Worm (Caenorhabditis elegans) whole organism, late embryonic: ENCODE data around the gene timm-17B.2.

Experiments used
- F13H6.1 ChIP-seq: sonication (generic microtip); optimal IDR thresholded peaks from 2 replicates; lab custom pipeline; 2016; ENCODE audit warnings: missing genetic modification characterization, missing compliant biosample characterization
- K02D7.2 ChIP-seq: sonication (generic microtip); optimal IDR thresholded peaks from 2 replicates; lab custom pipeline; 2017; ENCODE audit warnings: mild to moderate bottlenecking, missing genetic modification characterization, missing compliant biosample characterization
- K09A11.1 ChIP-seq: sonication (generic microtip); optimal IDR thresholded peaks from 2 replicates; lab custom pipeline; 2017; ENCODE audit warnings: antibody characterized with exemption, mild to moderate bottlenecking, missing genetic modification characterization, missing compliant biosample characterization; ENCODE audit not compliant: insufficient read depth
- T23F11.4 ChIP-seq: fragments of 200-800 bp; sonication (Bioruptor generic); optimal IDR thresholded peaks from 2 replicates; lab custom pipeline; 2018; ENCODE audit warnings: mild to moderate bottlenecking, missing genetic modification characterization, missing compliant biosample characterization
- Y22D7AL.16 ChIP-seq: sonication (generic microtip); optimal IDR thresholded peaks from 2 replicates; lab custom pipeline; 2016; ENCODE audit warnings: missing genetic modification characterization, missing compliant biosample characterization
- ahr-1 ChIP-seq: sonication (generic microtip); optimal IDR thresholded peaks from 2 replicates; lab custom pipeline; 2016; ENCODE audit warnings: missing genetic modification characterization, missing compliant biosample characterization
- ceh-14 ChIP-seq: sonication (generic microtip); optimal IDR thresholded peaks from 2 replicates; lab custom pipeline; 2016; ENCODE audit warnings: missing genotype, missing genetic modification characterization, missing compliant biosample characterization
- ceh-2 ChIP-seq: sonication (generic microtip); optimal IDR thresholded peaks from 2 replicates; lab custom pipeline; 2016; ENCODE audit warnings: missing genotype, missing genetic modification characterization, missing compliant biosample characterization
- ceh-30 ChIP-seq: fragments of 150-350 bp; optimal IDR thresholded peaks from 2 replicates; lab custom pipeline; 2014; ENCODE audit warnings: missing biosample characterization, missing genetic modification characterization
- che-1 ChIP-seq: sonication (generic microtip); optimal IDR thresholded peaks from 2 replicates; lab custom pipeline; 2016; ENCODE audit warnings: mild to moderate bottlenecking, missing genetic modification characterization, missing compliant biosample characterization
- dmd-4 ChIP-seq: sonication (generic microtip); optimal IDR thresholded peaks from 2 replicates; lab custom pipeline; 2016; ENCODE audit warnings: borderline replicate concordance, missing genetic modification characterization, missing compliant biosample characterization
- elt-2 ChIP-seq: sonication (generic microtip); optimal IDR thresholded peaks from 2 replicates; lab custom pipeline; 2016; ENCODE audit warnings: missing genetic modification reagents, missing genetic modification characterization, missing compliant biosample characterization
- elt-4 ChIP-seq: sonication (generic microtip); optimal IDR thresholded peaks from 2 replicates; lab custom pipeline; 2016; ENCODE audit warnings: missing genetic modification characterization, missing compliant biosample characterization
- ets-4 ChIP-seq: sonication (generic microtip); optimal IDR thresholded peaks from 2 replicates; lab custom pipeline; 2016; ENCODE audit warnings: missing genetic modification characterization, missing compliant biosample characterization
- fax-1 ChIP-seq: sonication (generic microtip); optimal IDR thresholded peaks from 2 replicates; lab custom pipeline; 2016; ENCODE audit warnings: missing genotype, missing genetic modification characterization, missing compliant biosample characterization
- fkh-10 ChIP-seq: fragments of 150-350 bp; optimal IDR thresholded peaks from 2 replicates; lab custom pipeline; 2014; ENCODE audit warnings: missing biosample characterization, missing genetic modification reagents, missing genetic modification characterization
- hlh-13 ChIP-seq: fragments of 200-800 bp; sonication (Bioruptor generic); optimal IDR thresholded peaks from 2 replicates; lab custom pipeline; 2018; ENCODE audit warnings: mild to moderate bottlenecking, missing genetic modification characterization, missing compliant biosample characterization
- hlh-15 ChIP-seq: sonication (generic microtip); optimal IDR thresholded peaks from 2 replicates; lab custom pipeline; 2016; ENCODE audit warnings: missing genetic modification characterization, missing compliant biosample characterization
- hlh-30 ChIP-seq: sonication (generic microtip); optimal IDR thresholded peaks from 2 replicates; lab custom pipeline; 2017; ENCODE audit warnings: antibody characterized with exemption, missing genetic modification characterization, missing compliant biosample characterization; ENCODE audit not compliant: insufficient read depth
- hlh-8 ChIP-seq: sonication (generic microtip); optimal IDR thresholded peaks from 2 replicates; lab custom pipeline; 2016; ENCODE audit warnings: missing genotype, missing genetic modification characterization, missing compliant biosample characterization
- madf-2 ChIP-seq: sonication (generic microtip); optimal IDR thresholded peaks from 2 replicates; lab custom pipeline; 2017; ENCODE audit warnings: missing genetic modification characterization, missing compliant biosample characterization
- mec-3 ChIP-seq: sonication (generic microtip); optimal IDR thresholded peaks from 2 replicates; lab custom pipeline; 2016; ENCODE audit warnings: borderline replicate concordance, missing genetic modification characterization, missing compliant biosample characterization
- nfya-1 ChIP-seq: sonication (generic microtip); optimal IDR thresholded peaks from 2 replicates; lab custom pipeline; 2017; ENCODE audit warnings: missing genetic modification characterization, mild to moderate bottlenecking, missing compliant biosample characterization, antibody characterized with exemption, moderate library complexity
- nhr-11 ChIP-seq: fragments of 150-350 bp; optimal IDR thresholded peaks from 2 replicates; lab custom pipeline; 2014; ENCODE audit warnings: missing biosample characterization, missing genetic modification characterization
- odd-2 ChIP-seq: sonication (generic microtip); optimal IDR thresholded peaks from 2 replicates; lab custom pipeline; 2017; ENCODE audit warnings: antibody characterized with exemption, mild to moderate bottlenecking, missing genetic modification characterization, missing compliant biosample characterization
- pha-4 ChIP-seq: fragments of 150-350 bp; optimal IDR thresholded peaks from 2 replicates; lab custom pipeline; 2018; ENCODE audit warnings: missing biosample characterization, missing genetic modification reagents, missing genetic modification characterization
- pqm-1 ChIP-seq: sonication (generic microtip); optimal IDR thresholded peaks from 2 replicates; lab custom pipeline; 2016; ENCODE audit warnings: missing genetic modification characterization, missing compliant biosample characterization
- sox-2 ChIP-seq: fragments of 200-800 bp; sonication (Bioruptor generic); IDR thresholded peaks from 2 replicates; pipeline ENCODE4 v1.3.6; 2022; ENCODE audit warnings: missing genetic modification reagents, missing genetic modification characterization, missing compliant biosample characterization
- sox-4 ChIP-seq: sonication (generic microtip); optimal IDR thresholded peaks from 2 replicates; lab custom pipeline; 2017; ENCODE audit warnings: mild to moderate bottlenecking, missing genetic modification characterization, inconsistent platforms, missing compliant biosample characterization
- tbx-7 ChIP-seq: sonication (generic microtip); optimal IDR thresholded peaks from 2 replicates; lab custom pipeline; 2016; ENCODE audit warnings: missing genotype, missing genetic modification characterization, missing compliant biosample characterization
- unc-3 ChIP-seq, 2 experiments: fragments of 200-800 bp in 1 of 2; sonication (Bioruptor generic) in 1 of 2; sonication (generic microtip) in 1 of 2; conservative IDR thresholded peaks in 1 of 2; optimal IDR thresholded peaks in 1 of 2; 2 replicates each; pipeline versions ENCODE4 v1.3.6 to Lab custom; 2016 to 2022; ENCODE audit warnings: missing compliant biosample characterization in 2 of 2, missing genetic modification characterization in 2 of 2, missing genetic modification reagents in 1 of 2
- unc-42 ChIP-seq: sonication (generic microtip); optimal IDR thresholded peaks from 2 replicates; lab custom pipeline; 2016; ENCODE audit warnings: missing genotype, missing genetic modification characterization, missing compliant biosample characterization
- unc-55 ChIP-seq: sonication (generic microtip); optimal IDR thresholded peaks from 2 replicates; lab custom pipeline; 2017; ENCODE audit warnings: missing biosample characterization, missing genetic modification reagents, missing genetic modification characterization
- unc-86 ChIP-seq: sonication (generic microtip); optimal IDR thresholded peaks from 2 replicates; lab custom pipeline; 2016; ENCODE audit warnings: missing genetic modification characterization, missing compliant biosample characterization
- zip-5 ChIP-seq: sonication (generic microtip); optimal IDR thresholded peaks from 2 replicates; lab custom pipeline; 2016; ENCODE audit warnings: missing genetic modification characterization, missing compliant biosample characterization

The timm-17B.2 gene

DNA sequence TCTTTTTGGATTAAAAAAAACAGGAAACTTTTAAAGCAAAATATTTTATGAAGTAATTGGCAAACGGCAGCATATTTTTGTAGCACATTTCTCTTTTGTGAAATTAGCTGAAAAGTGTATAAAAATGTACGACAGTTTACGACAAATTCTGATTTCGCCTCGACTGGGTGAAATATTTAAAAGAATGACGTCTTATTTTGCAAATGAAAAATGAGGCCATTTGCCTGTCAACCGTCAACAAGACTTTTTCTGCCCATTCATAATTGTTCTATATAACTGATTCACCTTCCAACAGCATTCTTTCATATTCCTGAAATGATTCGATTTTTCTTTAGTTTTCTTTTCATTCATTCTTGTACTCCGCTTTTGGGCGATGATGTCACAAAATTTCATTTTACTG lies 40.9 kb upstream of the timm-17B.2 start, which contains the start of the genes F17E9.2 and col-116:
Gene F17E9.2, plus strand, starts transcription at position 301 of the 400 bp plus-strand sequence.
Gene col-116, plus strand, starts transcription at position 315 of the 400 bp plus-strand sequence.
- TF ChIP-seq tbx-7 (tag; lab: Kevin White, UChicago): no peak
- TF ChIP-seq unc-86 (tag; lab: Kevin White, UChicago): no peak
- no peak for TF ChIP-seq Y22D7AL.16 (tag; lab: Kevin White, UChicago)
- no peak for TF ChIP-seq unc-55 (GFP tag; lab: Kevin White, UChicago)
- TF ChIP-seq pqm-1 (tag; lab: Kevin White, UChicago): no peak
- no peak for TF ChIP-seq hlh-13
- no peak for TF ChIP-seq zip-5 (tag; lab: Kevin White, UChicago)
- TF ChIP-seq nfya-1 (tag; lab: Kevin White, UChicago): no peak
- TF ChIP-seq ceh-30 (tag; lab: Kevin White, UChicago): no peak
- TF ChIP-seq dmd-4 (tag; lab: Kevin White, UChicago): no peak
- no peak for TF ChIP-seq nhr-11 (tag; lab: Kevin White, UChicago)
- TF ChIP-seq odd-2 (tag; lab: Kevin White, UChicago): no peak
- no peak for TF ChIP-seq F13H6.1
- TF ChIP-seq fax-1 (tag; lab: Kevin White, UChicago): no peak
- TF ChIP-seq pha-4 (tag; lab: Kevin White, UChicago): no peak
- TF ChIP-seq fkh-10: no peak
- TF ChIP-seq che-1: no peak
- no peak for TF ChIP-seq unc-3 (GFP tag; conservative IDR thresholded peaks at IDR 0.05; lab: Robert Waterston, UW)
- TF ChIP-seq unc-3 (tag; optimal IDR thresholded peaks at IDR 0.05; lab: Kevin White, UChicago): no peak
- TF ChIP-seq sox-4 (tag; lab: Kevin White, UChicago): no peak

DNA sequence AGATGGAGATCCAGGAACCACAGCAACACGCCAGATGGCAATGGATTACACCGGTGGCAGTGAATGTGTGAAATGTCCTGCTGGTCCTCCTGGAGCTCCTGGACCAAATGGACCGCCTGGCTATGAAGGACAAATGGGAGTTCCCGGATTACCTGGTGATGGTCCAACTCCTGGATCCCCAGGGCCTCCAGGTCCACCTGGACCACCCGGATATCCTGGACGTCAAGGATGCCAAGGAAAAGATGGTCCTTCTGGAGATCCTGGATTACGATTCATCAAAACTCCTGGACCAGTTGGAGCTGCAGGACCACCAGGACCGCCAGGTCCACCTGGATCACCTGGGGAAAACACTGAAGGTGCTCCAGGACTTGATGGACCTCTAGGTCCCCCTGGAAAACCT lies 39.1 kb upstream of the timm-17B.2 start:
- TF ChIP-seq elt-4 (tag; lab: Kevin White, UChicago): peak; percentile 64
- no peak for TF ChIP-seq K02D7.2
- TF ChIP-seq, all 69 proteins: peak for 1

DNA sequence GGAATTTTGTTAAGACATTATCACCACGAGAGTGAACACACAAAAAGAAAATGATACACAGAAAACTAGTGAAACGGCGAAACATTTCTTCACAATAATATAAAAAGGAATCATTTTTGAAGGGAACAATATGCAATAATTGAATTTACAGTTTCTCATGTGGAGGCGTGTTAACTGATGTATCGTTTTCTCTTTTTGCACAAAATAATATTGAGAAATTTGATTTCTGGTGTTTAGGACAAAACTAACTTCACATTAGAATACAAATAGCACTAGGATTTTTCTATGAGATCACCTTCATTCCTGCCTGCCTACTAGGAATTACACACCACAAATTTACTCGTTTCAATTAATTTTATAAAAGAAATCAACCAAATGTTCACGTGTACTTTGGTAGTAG lies 38.0 kb upstream of the timm-17B.2 start, which contains the start of gene D2096.13:
Gene D2096.13, minus strand, starts transcription at position 101 of the 400 bp plus-strand sequence.
- TF ChIP-seq Y22D7AL.16 (tag; lab: Kevin White, UChicago): no peak
- no peak for TF ChIP-seq unc-42 (tag; lab: Kevin White, UChicago)
- TF ChIP-seq ets-4 (tag; lab: Kevin White, UChicago): no peak
- TF ChIP-seq unc-55 (GFP tag; lab: Kevin White, UChicago): no peak
- TF ChIP-seq elt-2 (tag; lab: Kevin White, UChicago): no peak
- TF ChIP-seq madf-2 (tag; lab: Kevin White, UChicago): no peak
- no peak for TF ChIP-seq nhr-11 (tag; lab: Kevin White, UChicago)
- no peak for TF ChIP-seq hlh-15
- no peak for TF ChIP-seq sox-2 (GFP tag; lab: Robert Waterston, UW)
- TF ChIP-seq hlh-30 (tag; lab: Kevin White, UChicago): no peak
- TF ChIP-seq K09A11.1 (tag; lab: Kevin White, UChicago): no peak
- TF ChIP-seq ceh-2: no peak
- no peak for TF ChIP-seq hlh-8 (tag; lab: Kevin White, UChicago)
- no peak for TF ChIP-seq T23F11.4 (GFP tag; lab: Kevin White, UChicago)
- no peak for TF ChIP-seq che-1
- TF ChIP-seq pha-4 (tag; lab: Kevin White, UChicago): no peak
- no peak for TF ChIP-seq ahr-1 (tag; lab: Kevin White, UChicago)
- TF ChIP-seq, all 69 proteins: peak for 0

DNA sequence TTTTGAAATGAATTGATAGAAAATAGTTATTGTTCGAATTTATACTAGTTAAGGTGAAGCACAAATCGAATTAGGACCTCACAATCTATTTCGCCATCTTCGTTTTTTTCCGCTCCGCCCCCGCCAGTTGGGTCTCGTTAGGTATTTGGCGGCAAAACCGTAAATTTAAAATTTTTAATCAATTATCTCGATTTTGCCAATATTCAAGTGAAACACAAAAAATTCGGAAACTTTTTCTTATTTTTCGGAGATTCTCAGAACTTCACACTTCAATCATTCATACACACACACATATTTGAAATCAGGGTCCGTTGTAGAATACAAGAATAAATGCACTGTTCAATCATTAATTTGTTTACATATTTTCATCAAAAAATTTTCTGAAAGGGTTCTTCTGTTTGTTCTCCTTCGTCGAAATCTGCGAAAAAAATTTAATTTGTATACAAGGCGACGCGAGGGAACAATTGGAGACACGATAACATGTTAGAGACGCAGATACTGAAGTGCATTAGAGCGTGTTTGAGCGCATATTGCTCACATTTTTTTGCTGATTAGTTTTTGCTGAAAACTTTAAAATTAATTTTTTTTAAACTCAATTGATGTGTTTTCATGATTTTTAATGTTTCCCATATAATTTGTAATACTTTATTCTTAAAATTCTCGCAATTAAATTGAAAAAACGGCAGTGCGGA lies 36.6 kb upstream of the timm-17B.2 start, which contains the start of gene D2096.5:
Gene D2096.5, minus strand, starts transcription at position 51 of the 692 bp plus-strand sequence.
- peak; percentile 61 for TF ChIP-seq ceh-14
- TF ChIP-seq mec-3 (tag; lab: Kevin White, UChicago): no peak
- TF ChIP-seq unc-42 (tag; lab: Kevin White, UChicago): peak; percentile 88
- TF ChIP-seq sox-2 (GFP tag; lab: Robert Waterston, UW): peak; percentile 27; the same call in 1 of the 2 replicates
